Worm (Caenorhabditis elegans): ENCODE data around the gene W03C9.5.

The W03C9.5 gene

ce11 chrII:12006575-12007098, 39.3 kb upstream of the W03C9.5 start, which contains the start of gene mcm-2 (continued):
- no peak for TF ChIP-seq lim-7 (GFP tag; IDR thresholded peaks at IDR 0.05)
- TF ChIP-seq mxl-3 (GFP tag; optimal IDR thresholded peaks at IDR 0.05): no peak
- TF ChIP-seq nhr-25 (tag; optimal IDR thresholded peaks at IDR 0.05; ENCODE audit: borderline replicate concordance, insufficient read depth): no peak
- TF ChIP-seq cey-2 (tag; optimal IDR thresholded peaks at IDR 0.05; ENCODE audit: borderline replicate concordance, insufficient read depth): no peak
- no peak for TF ChIP-seq daf-16 (GFP tag; optimal IDR thresholded peaks at IDR 0.05)
- peak; percentile 57 for TF ChIP-seq daf-16 (tag; optimal IDR thresholded peaks at IDR 0.05)
- TF ChIP-seq duxl-1 (tag; optimal IDR thresholded peaks at IDR 0.05; ENCODE audit: poor library complexity): no peak
- peak; percentile 29 for TF ChIP-seq nhr-11 (tag; optimal IDR thresholded peaks at IDR 0.05)
- peak; percentile 29 for TF ChIP-seq nhr-28 (tag; optimal IDR thresholded peaks at IDR 0.05)
- peak in 1 of 2 experiments; percentile 47 for TF ChIP-seq hif-1 (tag; optimal IDR thresholded peaks at IDR 0.05)
- TF ChIP-seq lin-39 (tag; optimal IDR thresholded peaks at IDR 0.05): no peak

- TF ChIP-seq F44E2.7 (GFP tag; IDR thresholded peaks at IDR 0.05) (no peak), set-16 (GFP tag; IDR thresholded peaks at IDR 0.05) (peak; percentile 73), daf-16 (GFP tag; optimal IDR thresholded peaks at IDR 0.05) (no peak), daf-16 (tag; optimal IDR thresholded peaks at IDR 0.05) (no peak)
Measured at ce11 chrII:12005981-12006380, 38.6 kb upstream of the W03C9.5 start.

- TF ChIP-seq F49E8.2 (tag; optimal IDR thresholded peaks at IDR 0.05; ENCODE audit: borderline replicate concordance): no peak
- no peak for TF ChIP-seq T20F7.1 (GFP tag; optimal IDR thresholded peaks at IDR 0.05)
- TF ChIP-seq nhr-237 (tag; optimal IDR thresholded peaks at IDR 0.05): no peak
- TF ChIP-seq dmd-8 (GFP tag; IDR thresholded peaks at IDR 0.05): no peak
Measured at ce11 chrII:11998903-11999302, 31.6 kb upstream of the W03C9.5 start, which contains the start of gene Y17G7B.23. TSS of gene Y17G7B.23 (plus strand) at chrII:11999203.

DNA sequence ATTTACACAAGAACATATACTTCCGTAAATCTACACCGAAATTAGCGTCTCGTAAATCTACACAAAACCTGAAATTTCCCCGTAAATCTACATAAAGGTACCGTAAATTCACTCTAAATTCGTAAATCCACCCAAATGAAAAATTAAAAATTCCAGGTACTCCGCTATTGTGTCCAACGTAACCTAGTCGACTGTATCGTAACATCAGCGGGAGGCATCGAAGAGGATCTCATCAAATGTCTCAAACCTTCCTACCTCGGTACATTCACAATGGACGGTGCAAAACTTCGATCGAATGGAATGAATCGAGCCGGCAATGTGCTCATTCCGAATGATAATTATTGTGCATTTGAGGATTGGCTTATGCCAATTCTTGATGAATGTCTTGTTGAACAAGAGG, 27.6 kb upstream of the W03C9.5 start:
- TF ChIP-seq unc-62 (GFP tag; optimal IDR thresholded peaks at IDR 0.05 in 1 of 2): peak in 1 of 2 experiments; percentile 96
- TF ChIP-seq unc-62 (tag; optimal IDR thresholded peaks at IDR 0.05): no peak
- no peak for TF ChIP-seq unc-39 (tag; optimal IDR thresholded peaks at IDR 0.05)

DNA sequence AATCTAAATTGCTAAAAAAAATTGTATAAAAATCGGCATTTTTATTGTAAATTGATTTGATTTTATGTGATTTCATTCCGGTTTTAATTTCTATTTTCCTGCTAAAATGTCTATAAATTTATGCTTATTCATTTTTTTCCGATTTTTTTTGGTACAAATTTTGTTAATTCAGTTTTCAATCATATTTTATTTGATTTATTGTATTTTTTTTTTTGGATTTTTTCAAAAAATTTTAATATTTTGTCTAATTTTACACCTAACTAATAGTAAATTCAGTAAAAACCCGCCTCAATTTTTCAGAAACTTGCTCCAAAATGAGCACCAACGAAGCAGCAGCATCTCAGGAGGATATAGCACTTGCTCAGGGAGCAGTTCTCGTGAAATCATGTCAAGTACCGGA, 25.4 kb upstream of the W03C9.5 start, which contains the start of gene dhps-1:
TSS of gene dhps-1 (plus strand) at position 301 of the 400 bp plus-strand sequence.
- TF ChIP-seq nhr-10 (tag; optimal IDR thresholded peaks at IDR 0.05) (no peak), nhr-48 (tag; optimal IDR thresholded peaks at IDR 0.05) (no peak), dmd-6 (GFP tag; IDR thresholded peaks at IDR 0.05) (no peak), zip-2 (tag; optimal IDR thresholded peaks at IDR 0.05) (no peak)

- TF ChIP-seq aha-1 (tag) (peak; percentile 69), vab-7 (GFP tag; IDR thresholded peaks at IDR 0.05) (no peak)
Measured at ce11 chrII:11988724-11989123, 21.4 kb upstream of the W03C9.5 start, which contains the start of gene Y17G7B.3. TSS of gene Y17G7B.3 (plus strand) at chrII:11989024.

ce11 chrII:11980110-11980509, 12.8 kb upstream of the W03C9.5 start:
- TF ChIP-seq lir-3 (tag; optimal IDR thresholded peaks at IDR 0.05) (peak; percentile 72), ceh-62 (tag; optimal IDR thresholded peaks at IDR 0.05) (no peak), tra-1 (GFP tag; IDR thresholded peaks at IDR 0.05) (peak; percentile 82), F10B5.3 (tag; optimal IDR thresholded peaks at IDR 0.05) (no peak), nhr-77 (tag; optimal IDR thresholded peaks at IDR 0.05) (peak; percentile 96), T20F7.1 (GFP tag; optimal IDR thresholded peaks at IDR 0.05) (peak; percentile 89), Y105C5A.15 (GFP tag; IDR thresholded peaks at IDR 0.05) (0 out of 2 replicates have a peak, but pooled peaks have one; percentile 26), nhr-76 (tag; optimal IDR thresholded peaks at IDR 0.05) (no peak), lin-38 (GFP tag; IDR thresholded peaks at IDR 0.05) (peak; percentile 90), mep-1 (tag; optimal IDR thresholded peaks at IDR 0.05) (peak; percentile 95), sdz-12 (GFP tag; optimal IDR thresholded peaks at IDR 0.05) (peak; percentile 93), lin-1 (GFP tag; IDR thresholded peaks at IDR 0.05) (peak; percentile 69; the same call in 1 of the 2 replicates), R02D3.7 (tag; optimal IDR thresholded peaks at IDR 0.05) (no peak), unc-39 (tag; optimal IDR thresholded peaks at IDR 0.05) (no peak), mxl-2 (GFP tag; conservative IDR thresholded peaks at IDR 0.05) (no peak), mxl-3 (GFP tag; optimal IDR thresholded peaks at IDR 0.05) (no peak), lim-7 (GFP tag; IDR thresholded peaks at IDR 0.05) (no peak), dmd-9 (GFP tag; IDR thresholded peaks at IDR 0.05) (peak; percentile 84)

Measured in whole organism, L4 larva.